Worm (Caenorhabditis elegans) whole organism, young adult: Measurements from ENCODE around the gene str-225.
"Not testable (repeated sequence)": the region's sequence is repeated elsewhere in the genome, so short reads cannot be mapped to it uniquely, and the experiment has no call there.

Source experiments
- aptf-3 ChIP-seq: fragments of 200-800 bp; sonication (Bioruptor generic); IDR thresholded peaks from 2 replicates; pipeline ENCODE4 v1.3.6; 2022; ENCODE audit warnings: missing genetic modification characterization, missing compliant biosample characterization
- ceh-79 ChIP-seq: sonication (generic microtip); optimal IDR thresholded peaks from 2 replicates; lab custom pipeline; 2017; ENCODE audit warnings: mild to moderate bottlenecking, missing genetic modification characterization, missing compliant biosample characterization
- egrh-3 ChIP-seq: fragments of 200-800 bp; sonication (Bioruptor generic); IDR thresholded peaks from 2 replicates; pipeline ENCODE4 v1.3.6; 2022; ENCODE audit warnings: missing genetic modification reagents, missing genetic modification characterization, missing compliant biosample characterization
- lin-35 ChIP-seq, 3 experiments: fragments of 150-350 bp in 2 of 3; sonication (generic microtip) in 1 of 3; optimal IDR thresholded peaks; 2 replicates each; lab custom pipeline; 2014 to 2018; ENCODE audit warnings: missing biosample characterization in 3 of 3, missing genetic modification characterization in 3 of 3, missing genetic modification reagents in 3 of 3
- nfya-1 ChIP-seq: sonication (generic microtip); optimal IDR thresholded peaks from 2 replicates; lab custom pipeline; 2017; ENCODE audit warnings: antibody characterized with exemption, missing compliant biosample characterization, missing genetic modification characterization, borderline replicate concordance; ENCODE audit not compliant: insufficient read depth
- snpc-3.4 ChIP-seq: sonication (generic microtip); optimal IDR thresholded peaks from 2 replicates; lab custom pipeline; 2017; ENCODE audit warnings: missing genetic modification characterization, mild to moderate bottlenecking, missing compliant biosample characterization, antibody characterized with exemption, moderate library complexity, missing genotype, missing genetic modification reagents
- snpc-4 ChIP-seq, 5 experiments: fragments of 150-350 bp in 1 of 5; sonication (generic microtip) in 4 of 5; optimal IDR thresholded peaks; 2 replicates each; lab custom pipeline; 2014 to 2018; ENCODE audit warnings: missing genetic modification characterization in 5 of 5, missing biosample characterization in 3 of 5, antibody characterized with exemption in 2 of 5, mild to moderate bottlenecking in 2 of 5, missing compliant biosample characterization in 2 of 5, missing genotype in 2 of 5, moderate library complexity in 2 of 5, missing genetic modification reagents in 1 of 5
- unc-130 ChIP-seq: sonication (generic microtip); optimal IDR thresholded peaks from 2 replicates; lab custom pipeline; 2016; ENCODE audit warnings: missing genetic modification reagents, missing genetic modification characterization, missing compliant biosample characterization
- unc-62 ChIP-seq: fragments of 150-350 bp; optimal IDR thresholded peaks from 2 replicates; lab custom pipeline; 2014; ENCODE audit warnings: missing biosample characterization, missing genetic modification reagents, missing genetic modification characterization

DNA sequence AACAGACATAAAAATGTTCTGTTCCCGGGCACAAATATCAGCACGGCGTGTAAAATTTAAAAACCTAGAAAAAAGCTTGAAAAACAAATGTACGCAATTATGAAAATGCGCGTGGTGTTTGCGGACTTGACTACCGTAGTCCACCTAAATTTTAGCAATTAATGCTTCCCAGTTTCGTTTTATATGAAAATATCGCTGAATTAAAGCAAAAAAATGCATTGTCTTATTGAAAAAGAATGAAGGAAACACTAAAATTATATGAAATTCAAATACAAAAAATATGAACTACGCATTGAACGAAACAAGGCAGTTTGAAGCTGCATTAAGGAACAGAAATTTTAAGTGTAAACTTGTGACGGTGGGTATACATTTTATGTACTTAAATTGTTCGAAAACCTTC lies 1.4 kb upstream of the str-225 start, which contains the start of gene ugt-64:
- not testable (repeated sequence) for TF ChIP-seq ceh-79 (tag; lab: Kevin White, UChicago); egrh-3 (GFP tag; lab: Robert Waterston, UW); snpc-3.4; unc-62; lin-35 (GFP tag; optimal IDR thresholded peaks at IDR 0.05; lab: Kevin White, UChicago); aptf-3 (GFP tag; lab: Robert Waterston, UW); unc-130; nfya-1 (tag; lab: Kevin White, UChicago); snpc-4 (GFP tag; optimal IDR thresholded peaks at IDR 0.05; lab: Kevin White, UChicago); snpc-4 (tag; optimal IDR thresholded peaks at IDR 0.05; lab: Kevin White, UChicago)
